Fruit fly (Drosophila melanogaster) whole organism, larva: ENCODE measurements around the gene CG32579.

Source experiments
- noc ChIP-seq: fragments of 200-800 bp; sonication (Bioruptor generic); optimal IDR thresholded peaks from 3 replicates; lab custom pipeline; 2019; ENCODE audit warnings: missing biosample characterization, mild to moderate bottlenecking, missing genetic modification characterization, moderate library complexity

The CG32579 gene

dm6 chrX:16323063-16323462, at the start of gene CG32579, which contains the start of gene CG9917:
TSS of gene CG32579 (plus strand) at chrX:16323286.
TSS of gene CG9917 (minus strand) at chrX:16323231.
- no peak for TF ChIP-seq noc (tag; lab: Kevin White, UChicago)

DNA sequence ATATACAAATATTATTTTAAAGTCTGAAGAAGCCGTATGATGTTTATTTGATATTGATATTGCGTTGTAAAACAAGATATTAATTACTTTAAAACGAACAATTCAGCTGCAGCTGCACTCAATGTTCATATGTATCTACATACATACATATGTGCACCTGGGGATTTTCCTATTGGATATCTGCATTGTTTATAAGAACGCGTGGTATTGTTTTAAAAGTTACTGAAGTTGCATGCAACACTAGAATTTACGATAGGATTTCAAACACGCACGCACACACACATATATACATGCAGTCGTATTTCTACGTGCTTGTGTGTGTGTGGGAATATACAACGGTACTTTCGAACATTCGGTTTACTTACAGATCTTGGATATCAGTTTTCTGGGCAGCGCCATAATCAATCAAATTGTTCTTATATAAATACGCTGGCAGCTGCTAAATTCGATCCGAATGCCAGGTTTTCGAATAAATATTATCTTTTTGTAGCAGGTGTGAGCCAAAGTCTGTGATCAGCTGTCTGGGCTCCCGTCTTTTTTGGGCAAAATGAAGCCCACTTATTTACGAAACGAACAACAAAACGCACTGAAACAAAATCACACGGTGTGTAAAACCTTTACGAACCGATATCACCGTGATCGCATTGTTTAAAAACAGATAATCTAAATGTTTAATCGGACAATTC, 47.8 kb upstream of the CG32579 start:
- TF ChIP-seq noc (tag; lab: Kevin White, UChicago): no peak

DNA sequence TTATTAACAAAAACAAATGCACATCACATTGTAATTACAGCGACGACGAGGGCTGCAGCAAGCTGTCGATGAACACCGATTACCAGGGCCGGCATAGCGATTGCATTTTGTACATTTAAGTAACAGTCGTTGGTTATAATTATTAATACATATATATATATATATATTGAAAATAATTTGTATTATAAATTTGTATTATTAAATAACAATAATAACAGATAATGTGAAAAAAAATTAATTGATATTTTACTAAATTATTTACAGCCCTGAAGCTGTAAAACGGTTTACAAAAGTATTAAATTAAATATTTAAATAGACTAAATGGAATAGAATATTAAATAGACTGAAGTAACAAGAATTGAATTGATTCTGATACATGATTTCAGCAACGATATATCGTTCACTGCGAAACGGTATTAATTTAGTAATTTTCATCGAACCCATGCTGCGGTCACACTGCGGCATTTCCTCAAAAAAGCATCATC, 47.2 kb upstream of the CG32579 start, which contains the start of the genes kat80 and Prosalpha4:
Gene kat80, minus strand, starts transcription at position 327 of the 485 bp plus-strand sequence.
Gene Prosalpha4, plus strand, starts transcription at position 417 of the 485 bp plus-strand sequence.
- peak; percentile 59 for TF ChIP-seq noc (tag; lab: Kevin White, UChicago)

DNA sequence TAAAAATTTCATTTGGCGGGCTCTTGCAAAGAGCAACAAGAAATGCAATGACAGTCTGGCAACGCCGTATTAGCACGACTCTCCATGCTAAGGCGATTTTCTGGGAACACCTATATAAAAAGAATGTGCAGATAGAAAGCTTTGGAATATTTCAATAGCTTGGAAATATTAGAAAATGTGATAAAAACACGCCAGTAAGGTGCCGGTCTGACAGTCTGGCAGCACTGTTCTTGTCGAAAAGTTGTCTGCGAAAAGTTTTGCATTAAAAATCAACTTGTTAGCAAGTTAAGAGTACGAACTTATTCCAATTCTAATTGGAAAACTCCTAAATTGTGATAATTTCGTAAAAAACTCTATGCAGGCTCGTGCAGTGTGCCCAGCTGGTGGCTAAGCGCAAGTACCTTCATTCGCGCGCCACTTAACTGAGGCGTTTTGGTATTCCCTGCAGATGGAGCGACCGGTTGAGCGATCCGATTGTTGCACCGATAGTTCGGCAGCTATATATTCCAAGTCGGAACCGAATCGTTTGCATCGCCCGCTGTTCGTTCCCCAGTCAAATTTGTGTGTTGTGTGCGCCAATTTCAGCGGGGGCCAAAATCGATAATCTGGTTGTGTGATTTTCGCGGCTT, 45.1 kb upstream of the CG32579 start, which contains the start of gene eas:
Gene eas, plus strand, starts transcription at position 451 of the 629 bp plus-strand sequence.
- no peak for TF ChIP-seq noc (tag; lab: Kevin White, UChicago)

- TF ChIP-seq noc (tag; lab: Kevin White, UChicago): peak; percentile 48
Observed at dm6 chrX:16278783-16279182, 44.3 kb upstream of the CG32579 start.

DNA sequence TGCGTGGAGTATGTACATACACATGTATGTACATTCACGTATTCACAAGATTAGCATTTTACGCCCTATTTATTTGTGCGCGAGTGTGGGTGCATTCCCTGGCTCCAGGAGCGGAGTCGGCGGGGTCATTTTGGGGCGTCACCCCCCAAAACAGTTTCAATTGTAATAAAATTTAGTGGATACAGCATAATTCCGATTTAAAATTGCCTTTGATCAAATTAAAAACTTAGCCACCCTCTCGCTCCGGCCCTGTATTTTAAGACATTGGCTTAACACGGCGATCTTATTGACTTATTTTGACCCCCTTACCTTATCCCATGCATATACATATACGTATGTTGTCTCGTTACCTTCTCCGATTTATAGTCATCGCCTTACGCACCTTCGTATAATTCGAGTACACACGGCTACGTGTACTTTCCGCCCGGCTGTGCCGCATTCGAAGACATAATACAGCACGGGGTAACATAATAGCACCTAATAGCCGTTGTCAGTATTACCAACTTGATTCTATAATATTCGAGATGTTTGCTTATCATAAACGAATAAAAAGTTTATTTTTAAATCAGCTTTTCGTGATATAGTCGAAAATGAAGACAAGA, 43.6 kb upstream of the CG32579 start:
- peak; percentile 90 for TF ChIP-seq noc (tag; lab: Kevin White, UChicago)

dm6 chrX:16281305-16281704, 41.8 kb upstream of the CG32579 start:
- no peak for TF ChIP-seq noc (tag; lab: Kevin White, UChicago)

DNA sequence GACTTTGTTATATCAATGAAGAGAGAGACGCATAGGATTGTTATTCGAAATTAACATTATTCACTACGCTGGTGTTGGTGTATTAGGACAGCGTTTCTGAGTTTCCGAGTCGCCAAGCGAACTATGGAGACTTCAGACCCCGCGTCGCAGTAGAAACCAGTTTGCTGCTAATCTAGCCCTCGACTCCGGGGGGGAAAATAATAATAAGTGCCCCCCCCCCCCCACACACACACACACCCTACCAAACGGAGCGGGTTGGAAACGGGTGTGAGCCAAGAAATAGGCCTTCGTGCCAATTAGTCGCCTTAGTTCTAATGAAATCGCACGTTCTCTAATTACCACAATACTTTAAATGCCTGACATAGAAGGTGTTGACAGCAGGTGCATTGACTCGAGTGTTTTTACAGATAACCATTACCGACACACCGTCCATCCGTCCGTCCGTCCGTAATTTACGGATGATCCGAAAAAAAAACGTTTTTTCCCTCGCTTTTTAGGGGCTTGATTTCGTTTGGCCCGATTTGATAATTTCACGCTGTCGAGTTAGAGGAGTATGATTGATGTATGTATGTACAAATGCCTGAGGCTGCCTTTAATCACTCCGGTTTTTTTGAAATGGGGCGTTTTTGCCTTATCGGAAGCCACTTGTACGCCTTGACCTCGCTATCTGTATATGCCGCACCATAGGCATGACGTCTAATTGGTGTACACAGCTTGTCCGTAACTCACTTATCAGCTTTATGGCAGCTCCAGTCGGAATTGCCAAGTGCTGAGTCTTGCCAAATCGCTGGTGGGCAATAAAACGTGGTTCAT, 41.2 kb upstream of the CG32579 start:
- peak; percentile 54 for TF ChIP-seq noc (tag; lab: Kevin White, UChicago)

DNA sequence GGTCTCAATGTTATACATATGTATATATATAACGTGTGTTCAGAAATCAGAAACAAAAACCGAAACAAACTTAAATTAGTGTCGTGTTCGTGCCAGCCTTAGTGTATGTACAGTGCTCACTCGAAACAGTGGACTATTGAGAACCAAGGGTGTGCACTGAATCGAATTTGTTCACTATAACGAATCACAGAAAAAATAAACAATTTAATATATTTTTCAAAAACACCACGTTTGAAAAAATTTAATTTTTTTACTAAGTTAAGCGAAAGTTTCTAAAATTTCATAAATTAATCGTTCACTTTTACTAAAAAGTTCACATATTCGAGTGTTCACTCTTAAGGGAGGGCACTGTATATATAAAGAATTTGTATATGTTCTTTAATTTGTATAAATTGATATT, 37.9 kb upstream of the CG32579 start:
- TF ChIP-seq noc (tag; lab: Kevin White, UChicago): peak; percentile 51

- peak; percentile 19 for TF ChIP-seq noc (tag; lab: Kevin White, UChicago)
Observed at dm6 chrX:16286083-16286666, 36.9 kb upstream of the CG32579 start, which contains the start of gene UQCR-14. TSS of gene UQCR-14 (plus strand) at chrX:16286288.

DNA sequence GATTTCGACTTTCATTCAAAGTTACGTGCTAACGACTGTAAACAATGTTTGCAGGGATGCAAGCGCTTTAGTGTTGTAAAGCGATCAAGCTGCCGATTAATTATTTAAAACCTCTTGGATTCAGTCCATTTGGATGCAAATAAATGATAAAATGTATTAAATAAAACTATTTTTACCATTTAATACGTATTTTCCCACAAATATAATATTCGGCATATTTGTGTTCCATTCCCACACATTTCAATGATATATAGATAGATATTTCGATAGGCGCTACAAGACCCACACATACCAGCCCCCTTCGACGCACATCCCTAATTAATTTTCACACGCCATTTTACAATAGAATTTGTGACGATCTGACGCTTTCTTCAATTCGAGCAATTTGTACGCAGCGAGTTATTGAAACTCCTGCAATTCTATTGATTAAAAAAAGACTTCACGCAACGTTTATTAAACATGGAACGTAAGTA, 34.6 kb upstream of the CG32579 start, which contains the start of the genes CG32576 and caz:
Gene CG32576, minus strand, starts transcription at position 42 of the 473 bp plus-strand sequence.
Gene caz, plus strand, starts transcription at position 319 of the 473 bp plus-strand sequence.
- TF ChIP-seq noc (tag; lab: Kevin White, UChicago): peak; percentile 28

DNA sequence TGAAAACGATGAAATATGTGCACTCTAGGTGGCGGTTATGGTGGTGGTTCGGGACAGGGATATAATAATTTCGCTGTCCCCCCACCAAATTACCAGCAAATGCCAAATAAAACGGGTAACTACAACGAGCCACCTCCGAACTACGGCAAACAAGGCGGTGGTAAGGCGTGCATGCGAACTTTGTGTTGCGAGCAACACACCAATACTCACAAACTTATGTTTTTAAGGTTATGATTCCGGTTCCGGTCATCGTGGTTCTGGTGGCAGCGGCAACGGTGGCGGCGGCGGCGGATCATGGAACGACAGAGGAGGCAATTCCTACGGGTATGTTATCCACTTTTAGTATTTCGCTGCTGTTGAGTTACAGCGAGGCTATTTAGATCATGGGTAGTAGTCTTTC, 34.1 kb upstream of the CG32579 start:
- no peak for TF ChIP-seq noc (tag; lab: Kevin White, UChicago)

- no peak for TF ChIP-seq noc (tag; lab: Kevin White, UChicago)
Observed at dm6 chrX:16292646-16293045, 30.4 kb upstream of the CG32579 start.
